Comparison of ENCODE assay signal across 7 worm cellular contexts in the genomic region with DNA sequence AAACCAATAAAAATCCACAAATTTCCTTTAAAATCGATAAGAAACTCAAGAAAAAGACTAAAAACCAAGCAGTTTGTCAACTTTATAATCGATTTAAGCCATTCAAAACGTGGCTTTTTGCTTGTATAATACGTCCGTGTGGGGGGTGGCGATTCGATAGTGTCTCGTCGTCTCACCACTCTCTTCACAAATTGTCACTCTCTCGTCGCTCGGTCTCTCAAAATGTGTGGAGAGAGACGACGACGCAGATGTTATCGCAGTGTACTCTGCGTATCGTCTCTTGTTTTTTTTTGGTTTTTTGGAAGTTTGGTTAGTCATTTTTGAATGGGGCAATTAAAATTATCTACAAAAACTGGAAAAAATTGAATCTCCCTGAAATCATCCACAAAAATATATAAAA.
TF ChIP-seq lines count a peak whose summit lies in the region.

No protein-coding gene starts in this region.

TF ChIP-seq in whole organism, L1 larva, 84 proteins besides CTCF, POLR2A, EP300 and RAD21 (continues in another document):
- TF ChIP-seq efl-1 (optimal IDR thresholded peaks at IDR 0.05; lab: Kevin White, UChicago) (peak in 1 of 2 experiments; percentile 46), efl-1 (GFP tag; optimal IDR thresholded peaks at IDR 0.05 in 1 of 2; lab: Kevin White, UChicago) (no peak), snu-23 (GFP tag; optimal IDR thresholded peaks at IDR 0.05; lab: Kevin White, UChicago) (peak; percentile 39), lin-13 (GFP tag; optimal IDR thresholded peaks at IDR 0.05; lab: Kevin White, UChicago) (peak; percentile 0), mab-9 (GFP tag; IDR thresholded peaks at IDR 0.05; lab: Robert Waterston, UW) (no peak), lsy-2 (tag; optimal IDR thresholded peaks at IDR 0.05; lab: Kevin White, UChicago) (peak; percentile 13 to 47), blmp-1 (tag; optimal IDR thresholded peaks at IDR 0.05; lab: Kevin White, UChicago) (peak; percentile 24), lin-14 (GFP tag; optimal IDR thresholded peaks at IDR 0.05; lab: Kevin White, UChicago) (peak; percentile 67), mdl-1 (tag; optimal IDR thresholded peaks at IDR 0.05; lab: Kevin White, UChicago) (peak in 1 of 2 experiments; percentile 14), fkh-10 (GFP tag; optimal IDR thresholded peaks at IDR 0.05; lab: Kevin White, UChicago) (no peak), elt-2 (tag; optimal IDR thresholded peaks at IDR 0.05; lab: Kevin White, UChicago) (peak; percentile 16), lin-35 (GFP tag; optimal IDR thresholded peaks at IDR 0.05; lab: Kevin White, UChicago) (peak; percentile 27 to 28)

TF ChIP-seq in whole organism, L2 larva, 48 proteins besides CTCF, POLR2A, EP300 and RAD21 (continues in another document):
- TF ChIP-seq nhr-25 (tag; optimal IDR thresholded peaks at IDR 0.05; lab: Kevin White, UChicago) (peak; percentile 27), lin-13 (GFP tag; optimal IDR thresholded peaks at IDR 0.05; lab: Kevin White, UChicago) (no peak), zag-1 (tag; optimal IDR thresholded peaks at IDR 0.05; lab: Kevin White, UChicago) (no peak), ceh-82 (tag; optimal IDR thresholded peaks at IDR 0.05; lab: Kevin White, UChicago) (no peak), ztf-4 (tag; optimal IDR thresholded peaks at IDR 0.05; lab: Kevin White, UChicago) (no peak), fos-1 (tag; optimal IDR thresholded peaks at IDR 0.05; lab: Kevin White, UChicago) (peak; percentile 58), C34F6.9 (tag; optimal IDR thresholded peaks at IDR 0.05; lab: Kevin White, UChicago) (peak; percentile 50), lin-39 (tag; optimal IDR thresholded peaks at IDR 0.05; lab: Kevin White, UChicago) (no peak), nhr-129 (tag; optimal IDR thresholded peaks at IDR 0.05; lab: Kevin White, UChicago) (no peak), crh-2 (tag; optimal IDR thresholded peaks at IDR 0.05; lab: Kevin White, UChicago) (peak; percentile 59), nhr-12 (tag; optimal IDR thresholded peaks at IDR 0.05; lab: Kevin White, UChicago) (no peak), unc-55 (GFP tag; optimal IDR thresholded peaks at IDR 0.05; lab: Kevin White, UChicago) (peak; percentile 35), lsy-2 (tag; optimal IDR thresholded peaks at IDR 0.05; lab: Kevin White, UChicago) (peak in 1 of 2 experiments; percentile 45)

TF ChIP-seq in whole organism, L3 larva, 47 proteins besides CTCF, POLR2A, EP300 and RAD21:
- no peak for TF ChIP-seq egl-5 (tag; optimal IDR thresholded peaks at IDR 0.05; lab: Kevin White, UChicago)
- TF ChIP-seq nhr-11 (tag; optimal IDR thresholded peaks at IDR 0.05; lab: Kevin White, UChicago) = no peak
- peak; percentile 10 for TF ChIP-seq pha-4 (tag; optimal IDR thresholded peaks at IDR 0.05; lab: Kevin White, UChicago)
- peak; percentile 48 for TF ChIP-seq ceh-28 (tag; optimal IDR thresholded peaks at IDR 0.05; lab: Kevin White, UChicago)
- TF ChIP-seq elt-2 (tag; optimal IDR thresholded peaks at IDR 0.05; lab: Kevin White, UChicago) = peak; percentile 61
- no peak for TF ChIP-seq nhr-76 (tag; optimal IDR thresholded peaks at IDR 0.05; lab: Kevin White, UChicago)
- peak; percentile 20 for TF ChIP-seq pqm-1 (tag; optimal IDR thresholded peaks at IDR 0.05; lab: Kevin White, UChicago)
- TF ChIP-seq nfya-1 (tag; optimal IDR thresholded peaks at IDR 0.05; lab: Kevin White, UChicago; ENCODE audit: insufficient read depth) = peak; percentile 66
- TF ChIP-seq nhr-12 (tag; optimal IDR thresholded peaks at IDR 0.05; lab: Kevin White, UChicago) = no peak
- TF ChIP-seq hmg-11 (tag; optimal IDR thresholded peaks at IDR 0.05; lab: Kevin White, UChicago) = peak; percentile 75
- TF ChIP-seq elt-1 (tag; optimal IDR thresholded peaks at IDR 0.05; lab: Kevin White, UChicago) = no peak

TF ChIP-seq in whole organism, L4 larva, 104 proteins besides CTCF, POLR2A, EP300 and RAD21 (continues in another document):
- TF ChIP-seq nhr-6 (tag; optimal IDR thresholded peaks at IDR 0.05; lab: Kevin White, UChicago) (peak; percentile 34), daf-16 (GFP tag; optimal IDR thresholded peaks at IDR 0.05; lab: Kevin White, UChicago) (no peak), daf-16 (tag; optimal IDR thresholded peaks at IDR 0.05; lab: Kevin White, UChicago) (peak; percentile 33), ceh-20 (GFP tag; IDR thresholded peaks at IDR 0.05; lab: Robert Waterston, UW) (no peak), aha-1 (tag; lab: Kevin White, UChicago) (peak; percentile 18), F37D6.2 (tag; optimal IDR thresholded peaks at IDR 0.05; lab: Kevin White, UChicago) (no peak), dve-1 (tag; optimal IDR thresholded peaks at IDR 0.05; lab: Kevin White, UChicago; ENCODE audit: insufficient read depth) (peak; percentile 31), hlh-11 (tag; optimal IDR thresholded peaks at IDR 0.05; lab: Kevin White, UChicago) (peak; percentile 56), nhr-77 (tag; optimal IDR thresholded peaks at IDR 0.05; lab: Kevin White, UChicago) (peak; percentile 48), F49E8.2 (tag; optimal IDR thresholded peaks at IDR 0.05; lab: Kevin White, UChicago; ENCODE audit: borderline replicate concordance) (no peak), mes-2 (tag; optimal IDR thresholded peaks at IDR 0.05; lab: Kevin White, UChicago; ENCODE audit: poor library complexity, severe bottlenecking) (peak; percentile 57), hlh-30 (tag; optimal IDR thresholded peaks at IDR 0.05; lab: Kevin White, UChicago; ENCODE audit: insufficient read depth) (peak; percentile 18), sdz-12 (GFP tag; optimal IDR thresholded peaks at IDR 0.05; lab: Kevin White, UChicago) (no peak)

TF ChIP-seq in whole organism, late embryonic, 69 proteins besides CTCF, POLR2A, EP300 and RAD21:
- TF ChIP-seq unc-55 (GFP tag; optimal IDR thresholded peaks at IDR 0.05; lab: Kevin White, UChicago) (no peak), tbx-2 (tag; optimal IDR thresholded peaks at IDR 0.05; lab: Kevin White, UChicago) (peak; percentile 2), ets-4 (tag; optimal IDR thresholded peaks at IDR 0.05; lab: Kevin White, UChicago) (no peak), hlh-15 (tag; optimal IDR thresholded peaks at IDR 0.05; lab: Kevin White, UChicago) (no peak), pqm-1 (tag; optimal IDR thresholded peaks at IDR 0.05; lab: Kevin White, UChicago) (no peak), sox-2 (GFP tag; IDR thresholded peaks at IDR 0.05; lab: Robert Waterston, UW) (no peak), lin-11 (tag; optimal IDR thresholded peaks at IDR 0.05; lab: Kevin White, UChicago) (no peak), hlh-6 (tag; optimal IDR thresholded peaks at IDR 0.05; lab: Kevin White, UChicago) (no peak), nfya-1 (tag; optimal IDR thresholded peaks at IDR 0.05; lab: Kevin White, UChicago) (peak; percentile 14), nhr-11 (tag; optimal IDR thresholded peaks at IDR 0.05; lab: Kevin White, UChicago) (no peak), ceh-45 (GFP tag; IDR thresholded peaks at IDR 0.05; lab: Robert Waterston, UW) (no peak), eyg-1 (tag; optimal IDR thresholded peaks at IDR 0.05; lab: Kevin White, UChicago) (no peak)

TF ChIP-seq in whole organism, mixed stage, embryonic, 35 proteins besides CTCF, POLR2A, EP300 and RAD21:
- peak; percentile 32 for TF ChIP-seq ceh-39 (tag; optimal IDR thresholded peaks at IDR 0.05; lab: Kevin White, UChicago)
- TF ChIP-seq nhr-237 (tag; optimal IDR thresholded peaks at IDR 0.05; lab: Kevin White, UChicago) = no peak
- TF ChIP-seq cnd-1 (tag; optimal IDR thresholded peaks at IDR 0.05; lab: Kevin White, UChicago) = no peak
- TF ChIP-seq nhr-12 (tag; optimal IDR thresholded peaks at IDR 0.05; lab: Kevin White, UChicago) = no peak
- peak; percentile 33 for TF ChIP-seq mep-1 (tag; optimal IDR thresholded peaks at IDR 0.05; lab: Kevin White, UChicago)

TF ChIP-seq in whole organism, young adult, 124 proteins besides CTCF, POLR2A, EP300 and RAD21:
- no peak for TF ChIP-seq gei-17 (GFP tag; optimal IDR thresholded peaks at IDR 0.05; lab: Kevin White, UChicago)
- peak; percentile 64 for TF ChIP-seq nhr-80 (tag; optimal IDR thresholded peaks at IDR 0.05; lab: Kevin White, UChicago)
- TF ChIP-seq snpc-1.3 (tag; optimal IDR thresholded peaks at IDR 0.05; lab: Kevin White, UChicago; ENCODE audit: insufficient read depth) = no peak
- no peak for TF ChIP-seq Y95B8A.8 (GFP tag; IDR thresholded peaks at IDR 0.05; lab: Robert Waterston, UW)
- no peak for TF ChIP-seq nfyb-1 (GFP tag; IDR thresholded peaks at IDR 0.05; lab: Robert Waterston, UW)
- no peak for TF ChIP-seq let-526 (GFP tag; IDR thresholded peaks at IDR 0.05; lab: Robert Waterston, UW)
- no peak for TF ChIP-seq hlh-26 (GFP tag; conservative IDR thresholded peaks at IDR 0.05; lab: Robert Waterston, UW)
- TF ChIP-seq cebp-1 (GFP tag; IDR thresholded peaks at IDR 0.05; lab: Robert Waterston, UW) = no peak
- TF ChIP-seq cebp-1 (tag; optimal IDR thresholded peaks at IDR 0.05; lab: Kevin White, UChicago) = peak; percentile 25
- no peak for TF ChIP-seq sptf-2 (GFP tag; optimal IDR thresholded peaks at IDR 0.05; lab: Kevin White, UChicago)
- TF ChIP-seq hmg-1.2 (GFP tag; IDR thresholded peaks at IDR 0.05; lab: Robert Waterston, UW) = peak; percentile 75; the same call in 1 of the 2 replicates
- no peak for TF ChIP-seq pbrm-1 (GFP tag; IDR thresholded peaks at IDR 0.05; lab: Robert Waterston, UW)
- no peak for TF ChIP-seq K11D2.4 (GFP tag; IDR thresholded peaks at IDR 0.05; lab: Robert Waterston, UW)
- TF ChIP-seq attf-5 (GFP tag; optimal IDR thresholded peaks at IDR 0.05; lab: Kevin White, UChicago) = peak; percentile 27
- no peak for TF ChIP-seq ets-4 (GFP tag; optimal IDR thresholded peaks at IDR 0.05; lab: Kevin White, UChicago)
- TF ChIP-seq bed-1 (GFP tag; IDR thresholded peaks at IDR 0.05; lab: Robert Waterston, UW) = no peak
